Worm (Caenorhabditis elegans) whole organism, L2 larva: ENCODE data around the gene nprl-3.

ENCODE experiments used
- C34F6.9 ChIP-seq: fragments of 150-350 bp; optimal IDR thresholded peaks from 2 replicates; lab custom pipeline; 2014; ENCODE audit warnings: missing biosample characterization, missing genetic modification characterization
- F13H6.1 ChIP-seq: sonication (generic microtip); optimal IDR thresholded peaks from 2 replicates; lab custom pipeline; 2016; ENCODE audit warnings: missing genetic modification characterization, missing compliant biosample characterization
- R02D3.7 ChIP-seq: fragments of 150-350 bp; optimal IDR thresholded peaks from 2 replicates; lab custom pipeline; 2014; ENCODE audit warnings: missing biosample characterization, missing genetic modification characterization
- Y55F3AM.14 ChIP-seq: fragments of 200-800 bp; sonication (Bioruptor generic); optimal IDR thresholded peaks from 2 replicates; lab custom pipeline; 2018; ENCODE audit warnings: mild to moderate bottlenecking, missing genetic modification characterization, missing compliant biosample characterization
- ZK546.5 ChIP-seq: sonication (generic microtip); optimal IDR thresholded peaks from 2 replicates; lab custom pipeline; 2017; ENCODE audit warnings: missing biosample characterization, missing genetic modification characterization
- alr-1 ChIP-seq: fragments of 150-350 bp; optimal IDR thresholded peaks from 2 replicates; lab custom pipeline; 2014; ENCODE audit warnings: missing biosample characterization, missing genetic modification characterization
- ama-1 ChIP-seq: fragments of 150-350 bp; optimal IDR thresholded peaks from 2 replicates; lab custom pipeline; 2018; ENCODE audit warnings: inconsistent platforms
- blmp-1 ChIP-seq: sonication (generic microtip); optimal IDR thresholded peaks from 2 replicates; lab custom pipeline; 2017; ENCODE audit warnings: missing genetic modification characterization, mild to moderate bottlenecking, missing compliant biosample characterization, antibody characterized with exemption, moderate library complexity; ENCODE audit not compliant: insufficient read depth
- ceh-16 ChIP-seq: fragments of 150-350 bp; optimal IDR thresholded peaks from 2 replicates; lab custom pipeline; 2014; ENCODE audit warnings: missing biosample characterization, missing genetic modification characterization
- ceh-82 ChIP-seq: fragments of 150-350 bp; optimal IDR thresholded peaks from 2 replicates; lab custom pipeline; 2014; ENCODE audit warnings: missing biosample characterization, missing genetic modification characterization
- crh-2 ChIP-seq: sonication (generic microtip); optimal IDR thresholded peaks from 2 replicates; lab custom pipeline; 2017; ENCODE audit warnings: missing biosample characterization, missing genetic modification characterization
- dmd-4 ChIP-seq: sonication (generic microtip); optimal IDR thresholded peaks from 2 replicates; lab custom pipeline; 2017; ENCODE audit warnings: missing biosample characterization, missing genetic modification characterization
- egl-27 ChIP-seq: sonication (generic microtip); optimal IDR thresholded peaks from 3 replicates; lab custom pipeline; 2017; ENCODE audit warnings: missing biosample characterization, missing genetic modification reagents, missing genetic modification characterization
- elt-1 ChIP-seq: fragments of 150-350 bp; optimal IDR thresholded peaks from 2 replicates; lab custom pipeline; 2014; ENCODE audit warnings: missing biosample characterization, missing genetic modification characterization
- elt-3 ChIP-seq: sonication (generic microtip); optimal IDR thresholded peaks from 2 replicates; lab custom pipeline; 2017; ENCODE audit warnings: missing biosample characterization, missing genetic modification characterization
- fos-1 ChIP-seq: fragments of 150-350 bp; optimal IDR thresholded peaks from 2 replicates; lab custom pipeline; 2014; ENCODE audit warnings: missing biosample characterization, missing genetic modification characterization
- lin-13 ChIP-seq: fragments of 150-350 bp; optimal IDR thresholded peaks from 2 replicates; lab custom pipeline; 2014; ENCODE audit warnings: missing biosample characterization, missing genetic modification reagents, missing genetic modification characterization
- lsy-2 ChIP-seq, 2 experiments: fragments of 150-350 bp in 1 of 2; sonication (generic microtip) in 1 of 2; optimal IDR thresholded peaks; 2 replicates each; lab custom pipeline; 2014 to 2017; ENCODE audit warnings: missing biosample characterization in 2 of 2, missing genetic modification characterization in 2 of 2
- mab-5 ChIP-seq: fragments of 150-350 bp; optimal IDR thresholded peaks from 2 replicates; lab custom pipeline; 2014; ENCODE audit warnings: missing biosample characterization, missing genetic modification characterization
- mbf-1 ChIP-seq: sonication (generic microtip); optimal IDR thresholded peaks from 2 replicates; lab custom pipeline; 2017; ENCODE audit warnings: missing biosample characterization, missing genetic modification characterization
- mdl-1 ChIP-seq, 2 experiments: fragments of 150-350 bp in 1 of 2; sonication (generic microtip) in 1 of 2; optimal IDR thresholded peaks; 2 replicates each; lab custom pipeline; 2017; ENCODE audit warnings: missing biosample characterization in 2 of 2, missing genetic modification characterization in 2 of 2
- nhr-10 ChIP-seq: sonication (generic microtip); optimal IDR thresholded peaks from 2 replicates; lab custom pipeline; 2017; ENCODE audit warnings: missing biosample characterization, missing genetic modification characterization
- nhr-11 ChIP-seq: fragments of 150-350 bp; optimal IDR thresholded peaks from 2 replicates; lab custom pipeline; 2014; ENCODE audit warnings: missing biosample characterization, missing genetic modification characterization
- nhr-12 ChIP-seq: fragments of 150-350 bp; optimal IDR thresholded peaks from 2 replicates; lab custom pipeline; 2014; ENCODE audit warnings: missing biosample characterization, missing genetic modification characterization
- nhr-129 ChIP-seq: fragments of 150-350 bp; optimal IDR thresholded peaks from 2 replicates; lab custom pipeline; 2014; ENCODE audit warnings: missing biosample characterization, missing genetic modification characterization
- nhr-21 ChIP-seq: fragments of 150-350 bp; optimal IDR thresholded peaks from 2 replicates; lab custom pipeline; 2014; ENCODE audit warnings: missing biosample characterization, missing genetic modification characterization
- nhr-23 ChIP-seq: fragments of 150-350 bp; optimal IDR thresholded peaks from 2 replicates; lab custom pipeline; 2014; ENCODE audit warnings: missing biosample characterization, missing genetic modification reagents, missing genetic modification characterization
- nhr-237 ChIP-seq: fragments of 150-350 bp; optimal IDR thresholded peaks from 2 replicates; lab custom pipeline; 2014; ENCODE audit warnings: missing biosample characterization, missing genetic modification characterization
- nhr-6 ChIP-seq: fragments of 150-350 bp; optimal IDR thresholded peaks from 2 replicates; lab custom pipeline; 2014; ENCODE audit warnings: missing biosample characterization, missing genetic modification characterization
- nhr-77 ChIP-seq: fragments of 150-350 bp; optimal IDR thresholded peaks from 2 replicates; lab custom pipeline; 2014; ENCODE audit warnings: missing biosample characterization, missing genetic modification characterization
- peb-1 ChIP-seq: fragments of 150-350 bp; optimal IDR thresholded peaks from 2 replicates; lab custom pipeline; 2014; ENCODE audit warnings: missing biosample characterization, missing genetic modification characterization
- sem-4 ChIP-seq: fragments of 150-350 bp; optimal IDR thresholded peaks from 2 replicates; lab custom pipeline; 2014; ENCODE audit warnings: missing biosample characterization, missing genetic modification reagents, missing genetic modification characterization
- skn-1 ChIP-seq: sonication (generic microtip); optimal IDR thresholded peaks from 2 replicates; lab custom pipeline; 2017; ENCODE audit warnings: missing biosample characterization, missing genetic modification characterization
- sma-3 ChIP-seq: sonication (generic microtip); optimal IDR thresholded peaks from 2 replicates; lab custom pipeline; 2016; ENCODE audit warnings: missing genetic modification reagents, missing genetic modification characterization, missing compliant biosample characterization
- sma-9 ChIP-seq, 2 experiments: fragments of 150-350 bp in 1 of 2; sonication (generic microtip) in 1 of 2; optimal IDR thresholded peaks; 2 replicates each; lab custom pipeline; 2014 to 2016; ENCODE audit warnings: missing genetic modification characterization in 2 of 2, mild to moderate bottlenecking in 1 of 2, missing biosample characterization in 1 of 2, missing compliant biosample characterization in 1 of 2, missing genetic modification reagents in 1 of 2, moderate library complexity in 1 of 2
- snpc-4 ChIP-seq: fragments of 150-350 bp; optimal IDR thresholded peaks from 2 replicates; lab custom pipeline; 2014; ENCODE audit warnings: missing biosample characterization, missing genetic modification characterization
- unc-55 ChIP-seq: fragments of 150-350 bp; sonication (generic microtip); optimal IDR thresholded peaks from 3 replicates; lab custom pipeline; 2014; ENCODE audit warnings: missing biosample characterization, missing genetic modification reagents, missing genetic modification characterization
- unc-62 ChIP-seq: fragments of 150-350 bp; optimal IDR thresholded peaks from 2 replicates; lab custom pipeline; 2014; ENCODE audit warnings: missing biosample characterization, missing genetic modification reagents, missing genetic modification characterization
- zag-1 ChIP-seq: fragments of 150-350 bp; optimal IDR thresholded peaks from 2 replicates; lab custom pipeline; 2014; ENCODE audit warnings: missing biosample characterization, missing genetic modification characterization
- ztf-4 ChIP-seq: fragments of 150-350 bp; optimal IDR thresholded peaks from 2 replicates; lab custom pipeline; 2014; ENCODE audit warnings: missing biosample characterization, missing genetic modification characterization

The nprl-3 gene

DNA sequence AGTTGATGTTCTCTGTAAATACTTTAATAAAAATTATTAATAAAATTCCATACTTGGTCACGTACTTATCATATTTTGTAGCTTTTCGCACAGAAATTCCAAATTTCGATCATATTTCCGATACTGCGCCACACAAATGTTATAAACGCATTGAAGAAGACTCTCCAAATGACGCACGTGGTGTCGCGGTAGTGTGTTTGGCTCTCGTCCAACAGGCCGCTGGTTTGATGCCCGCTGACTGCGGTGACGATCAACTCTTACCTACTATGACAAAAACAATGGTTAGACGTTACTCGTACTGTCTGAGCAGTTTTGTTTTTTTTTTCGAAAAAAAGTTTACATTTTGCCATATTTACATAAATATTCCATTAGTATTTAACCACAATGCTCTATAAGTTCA lies 44.4 kb upstream of the nprl-3 start (continued):
- TF ChIP-seq fos-1 (tag; lab: Kevin White, UChicago) (peak; percentile 66), nhr-6 (tag; lab: Kevin White, UChicago) (no peak)
- TF ChIP-seq, all 48 proteins: peak for 20

DNA sequence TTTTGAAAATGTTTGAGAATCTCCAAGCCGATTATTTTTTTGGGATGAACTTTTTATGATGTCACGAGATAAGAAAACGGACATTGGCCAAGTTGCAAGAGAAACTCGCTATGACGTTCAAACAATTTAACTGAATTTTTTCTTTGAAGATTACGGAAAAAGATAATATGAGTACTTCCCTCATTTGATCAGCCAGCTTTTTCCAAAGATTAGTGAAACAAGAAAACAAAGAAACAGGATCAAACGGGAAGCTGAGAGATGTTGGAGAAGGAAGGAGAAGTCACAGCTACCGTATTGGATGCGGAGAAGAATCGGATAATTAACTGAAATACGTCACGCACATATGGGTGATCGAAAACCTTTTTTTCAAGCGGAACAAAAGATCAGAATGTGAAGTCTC lies 43.1 kb upstream of the nprl-3 start:
- TF ChIP-seq sma-3 (GFP tag; lab: Kevin White, UChicago) (no peak), nhr-21 (tag; lab: Kevin White, UChicago) (peak; percentile 51), blmp-1 (tag; lab: Kevin White, UChicago) (no peak), alr-1 (no peak), mbf-1 (tag; lab: Kevin White, UChicago) (no peak), lsy-2 (tag; optimal IDR thresholded peaks at IDR 0.05; lab: Kevin White, UChicago) (peak in 1 of 2 experiments; percentile 0), dmd-4 (tag; lab: Kevin White, UChicago) (no peak), Y55F3AM.14 (no peak), unc-62 (no peak), ztf-4 (tag; lab: Kevin White, UChicago) (no peak), nhr-129 (tag; lab: Kevin White, UChicago) (no peak), skn-1 (no peak), nhr-23 (no peak), lin-13 (GFP tag; lab: Kevin White, UChicago) (no peak)

DNA sequence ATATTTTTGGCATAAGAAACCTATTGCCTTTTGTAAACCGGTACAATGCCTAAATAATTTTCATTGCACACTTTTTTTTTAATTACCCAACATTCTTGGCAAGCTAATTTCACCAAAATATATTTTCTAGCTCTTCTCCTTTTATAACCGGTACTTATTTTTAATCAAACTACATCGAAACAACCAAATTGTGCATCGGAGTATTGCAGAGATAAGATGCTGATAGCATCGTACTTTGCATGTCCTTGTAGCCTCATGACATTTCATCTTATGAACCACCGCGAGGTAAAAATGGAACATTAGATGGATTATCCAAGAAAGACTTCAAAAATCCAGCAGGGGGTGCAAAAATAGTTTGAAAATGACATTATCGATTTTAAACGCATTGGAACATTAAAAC lies 42.1 kb upstream of the nprl-3 start:
- no peak for TF ChIP-seq egl-27 (tag; lab: Kevin White, UChicago)
- no peak for TF ChIP-seq peb-1 (tag; lab: Kevin White, UChicago)
- TF ChIP-seq mab-5 (tag; lab: Kevin White, UChicago) = no peak
- TF ChIP-seq Y55F3AM.14 = no peak
- TF ChIP-seq sma-3 (GFP tag; lab: Kevin White, UChicago) = no peak
- TF ChIP-seq dmd-4 (tag; lab: Kevin White, UChicago) = no peak
- no peak for TF ChIP-seq ztf-4 (tag; lab: Kevin White, UChicago)
- TF ChIP-seq mdl-1 (tag; optimal IDR thresholded peaks at IDR 0.05; lab: Kevin White, UChicago) = no peak
- TF ChIP-seq R02D3.7 = no peak
- TF ChIP-seq skn-1 = no peak
- no peak for TF ChIP-seq nhr-23
- TF ChIP-seq fos-1 (tag; lab: Kevin White, UChicago) = peak; percentile 37
- TF ChIP-seq ceh-82 (tag; lab: Kevin White, UChicago) = no peak
- no peak for TF ChIP-seq ceh-16 (tag; lab: Kevin White, UChicago)
- TF ChIP-seq nhr-237 (tag; lab: Kevin White, UChicago) = no peak
- no peak for TF ChIP-seq nhr-11 (tag; lab: Kevin White, UChicago)
- no peak for TF ChIP-seq snpc-4 (tag; lab: Kevin White, UChicago)
- TF ChIP-seq elt-1 = peak; percentile 89
- no peak for TF ChIP-seq nhr-6 (tag; lab: Kevin White, UChicago)
- peak; percentile 54 for TF ChIP-seq sma-9 (GFP tag; optimal IDR thresholded peaks at IDR 0.05; lab: Kevin White, UChicago)
- no peak for TF ChIP-seq sma-9 (tag; optimal IDR thresholded peaks at IDR 0.05; lab: Kevin White, UChicago)
- no peak for TF ChIP-seq ZK546.5 (tag; lab: Kevin White, UChicago)
- TF ChIP-seq elt-3 (tag; lab: Kevin White, UChicago) = no peak
- no peak for TF ChIP-seq C34F6.9 (tag; lab: Kevin White, UChicago)
- TF ChIP-seq ama-1 (lab: Kevin White, UChicago) = no peak
- TF ChIP-seq sem-4 (tag; lab: Kevin White, UChicago) = no peak

DNA sequence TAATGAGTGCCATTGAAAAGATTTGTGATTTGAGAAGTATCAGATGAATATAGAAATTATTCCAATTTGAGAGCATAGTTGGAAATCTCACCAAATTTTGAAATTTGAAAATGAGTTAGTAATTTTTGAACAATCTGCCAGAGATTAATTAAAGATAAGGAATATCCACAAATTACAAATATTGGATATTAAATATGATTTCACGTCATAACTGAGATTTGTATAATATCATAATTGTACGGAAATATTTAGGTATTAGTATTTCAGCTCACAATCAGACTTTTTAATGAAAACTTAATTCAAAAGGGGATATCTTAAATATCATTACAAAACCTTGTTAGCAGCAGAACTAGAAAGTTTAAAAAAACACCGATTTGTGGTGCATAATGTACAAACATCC lies 37.4 kb upstream of the nprl-3 start, which contains the start of gene K07H8.7:
K07H8.7 (minus strand) TSS at position 101 of the 400 bp plus-strand sequence.
- TF ChIP-seq snpc-4 (tag; lab: Kevin White, UChicago) (no peak), ZK546.5 (tag; lab: Kevin White, UChicago) (no peak), C34F6.9 (tag; lab: Kevin White, UChicago) (no peak), nhr-12 (no peak), dmd-4 (tag; lab: Kevin White, UChicago) (no peak), crh-2 (no peak), nhr-10 (tag; lab: Kevin White, UChicago) (no peak), ceh-16 (tag; lab: Kevin White, UChicago) (no peak), unc-55 (GFP tag; lab: Kevin White, UChicago) (no peak), nhr-6 (tag; lab: Kevin White, UChicago) (no peak), zag-1 (no peak), nhr-77 (tag; lab: Kevin White, UChicago) (no peak), Y55F3AM.14 (no peak), F13H6.1 (no peak)
